Worm (Caenorhabditis elegans): ENCODE results near the gene lpr-2.

DNA sequence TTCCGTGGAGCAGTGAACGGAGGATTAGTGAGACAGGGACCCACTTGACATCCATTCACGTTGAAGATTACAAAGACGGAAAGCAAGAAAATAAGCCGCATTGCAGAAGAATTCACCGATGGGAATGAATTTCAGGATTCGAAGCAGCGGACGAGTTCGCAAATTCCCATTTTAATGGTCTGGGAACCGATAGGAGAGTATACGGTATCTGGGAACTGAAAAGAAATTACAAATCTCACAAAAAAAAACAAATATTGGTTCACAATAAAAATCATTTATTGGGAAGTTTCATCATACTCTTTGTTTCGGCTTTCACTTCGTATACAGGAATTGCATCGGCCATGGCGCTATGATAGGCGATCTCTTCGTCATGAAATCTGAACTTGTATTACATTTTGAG lies 24.0 kb upstream of the lpr-2 start, which contains the start of gene T12A7.10:
- TF ChIP-seq dao-5 (tag; optimal IDR thresholded peaks at IDR 0.05), result no peak
- no peak for TF ChIP-seq him-1 (tag; optimal IDR thresholded peaks at IDR 0.05)
- no peak for TF ChIP-seq W03F9.2 (tag; optimal IDR thresholded peaks at IDR 0.05)
